Fruit fly (Drosophila melanogaster) whole organism, embryonic: ENCODE results near the gene CG4009.

Experiments
- Abd-B ChIP-seq: fragments of 200-800 bp; sonication (Bioruptor generic); optimal IDR thresholded peaks from 2 replicates; lab custom pipeline; 2018; ENCODE audit warnings: missing biosample characterization, mild to moderate bottlenecking, missing genetic modification characterization, moderate library complexity
- Bdp1 ChIP-seq: fragments of 200-800 bp; sonication (Bioruptor generic); optimal IDR thresholded peaks from 3 replicates; lab custom pipeline; 2016; ENCODE audit warnings: missing biosample characterization, missing genetic modification characterization
- CG1024 ChIP-seq: fragments of 200-800 bp; sonication (Bioruptor generic); IDR thresholded peaks from 2 replicates; pipeline ENCODE4 v1.3.6; 2022; ENCODE audit warnings: missing biosample characterization, missing genetic modification characterization
- CG14710 ChIP-seq: fragments of 200-800 bp; sonication (Bioruptor generic); optimal IDR thresholded peaks from 3 replicates; lab custom pipeline; 2019; ENCODE audit warnings: missing biosample characterization, mild to moderate bottlenecking, missing genetic modification characterization, moderate library complexity
- CG15011 ChIP-seq: fragments of 200-800 bp; sonication (Bioruptor generic); optimal IDR thresholded peaks from 3 replicates; lab custom pipeline; 2018; ENCODE audit warnings: missing biosample characterization, mild to moderate bottlenecking, missing genetic modification characterization
- CG1602 ChIP-seq: fragments of 200-800 bp; sonication (Bioruptor generic); optimal IDR thresholded peaks from 3 replicates; lab custom pipeline; 2016; ENCODE audit warnings: missing biosample characterization, missing genetic modification characterization
- CG16813 ChIP-seq: fragments of 200-800 bp; sonication (Bioruptor generic); IDR thresholded peaks from 3 replicates; pipeline ENCODE4 v1.3.6; 2022; ENCODE audit warnings: missing biosample characterization, missing genetic modification characterization; ENCODE audit not compliant: partially characterized antibody
- CG30020 ChIP-seq: fragments of 200-800 bp; optimal IDR thresholded peaks from 2 replicates; lab custom pipeline; 2019; ENCODE audit warnings: missing biosample characterization, mild to moderate bottlenecking, missing genetic modification characterization, moderate library complexity
- CG31441 ChIP-seq: fragments of 200-800 bp; sonication (Bioruptor generic); IDR thresholded peaks from 2 replicates; pipeline ENCODE4 v1.3.6; 2022; ENCODE audit warnings: missing biosample characterization, missing genetic modification characterization
- CG4820 ChIP-seq: fragments of 200-800 bp; sonication (Bioruptor generic); optimal IDR thresholded peaks from 3 replicates; lab custom pipeline; 2016; ENCODE audit warnings: missing biosample characterization, missing genetic modification characterization
- CG5245 ChIP-seq: fragments of 200-800 bp; sonication (Bioruptor generic); optimal IDR thresholded peaks from 3 replicates; lab custom pipeline; 2016; ENCODE audit warnings: missing biosample characterization, missing genetic modification characterization
- CG6791 ChIP-seq: fragments of 200-800 bp; sonication (Bioruptor generic); IDR thresholded peaks from 3 replicates; pipeline ENCODE4 v1.3.6; 2022; ENCODE audit warnings: missing biosample characterization, missing genetic modification characterization; ENCODE audit not compliant: partially characterized antibody
- CG9817 ChIP-seq: fragments of 200-800 bp; sonication (Bioruptor generic); optimal IDR thresholded peaks from 2 replicates; lab custom pipeline; 2018; ENCODE audit warnings: missing biosample characterization, mild to moderate bottlenecking, missing genetic modification characterization, moderate library complexity
- CG9876 ChIP-seq: fragments of 200-800 bp; sonication (Bioruptor generic); optimal IDR thresholded peaks from 2 replicates; lab custom pipeline; 2016; ENCODE audit warnings: missing biosample characterization, missing genetic modification characterization
- Dbx ChIP-seq: fragments of 200-800 bp; sonication (Bioruptor generic); IDR thresholded peaks from 3 replicates; pipeline ENCODE4 v1.3.6; 2022; ENCODE audit warnings: missing biosample characterization, missing genetic modification characterization
- Ets97D ChIP-seq: fragments of 200-800 bp; sonication (Bioruptor generic); optimal IDR thresholded peaks from 3 replicates; lab custom pipeline; 2016; ENCODE audit warnings: missing biosample characterization, missing genetic modification characterization
- GATAe ChIP-seq: fragments of 200-800 bp; sonication (Bioruptor generic); conservative IDR thresholded peaks from 2 replicates; pipeline ENCODE4 v1.3.6; 2022; ENCODE audit warnings: missing biosample characterization, missing genetic modification characterization
- HmgZ ChIP-seq: fragments of 200-800 bp; sonication (Bioruptor generic); optimal IDR thresholded peaks from 2 replicates; lab custom pipeline; 2018; ENCODE audit warnings: missing biosample characterization, mild to moderate bottlenecking, missing genetic modification characterization
- Max ChIP-seq: fragments of 200-800 bp; sonication (Bioruptor generic); optimal IDR thresholded peaks from 2 replicates; lab custom pipeline; 2016; ENCODE audit warnings: missing biosample characterization, mild to moderate bottlenecking, missing genetic modification characterization
- Meics ChIP-seq: fragments of 200-800 bp; sonication (Bioruptor generic); optimal IDR thresholded peaks from 2 replicates; lab custom pipeline; 2017; ENCODE audit warnings: missing biosample characterization, mild to moderate bottlenecking, missing genetic modification characterization
- NC2α ChIP-seq: fragments of 200-800 bp; sonication (Bioruptor generic); optimal IDR thresholded peaks from 2 replicates; lab custom pipeline; 2016; ENCODE audit warnings: missing biosample characterization, missing genetic modification characterization
- NFAT ChIP-seq: fragments of 200-800 bp; sonication (Bioruptor generic); IDR thresholded peaks from 2 replicates; pipeline ENCODE4 v1.3.6; 2022; ENCODE audit warnings: missing biosample characterization, missing genetic modification characterization
- Tbp ChIP-seq: fragments of >200 bp; optimal IDR thresholded peaks from 2 replicates; lab custom pipeline; 2018; ENCODE audit warnings: missing biosample characterization, missing genetic modification characterization
- Xrp1 ChIP-seq: fragments of 200-800 bp; sonication (Bioruptor generic); IDR thresholded peaks from 2 replicates; pipeline ENCODE4 v1.3.6; 2022; ENCODE audit warnings: missing biosample characterization, missing genetic modification characterization
- YL-1 ChIP-seq: fragments of 200-800 bp; sonication (Bioruptor generic); optimal IDR thresholded peaks from 3 replicates; lab custom pipeline; 2017; ENCODE audit warnings: missing biosample characterization, mild to moderate bottlenecking, missing genetic modification characterization
- ac ChIP-seq: fragments of 200-800 bp; sonication (Bioruptor generic); optimal IDR thresholded peaks from 3 replicates; lab custom pipeline; 2017; ENCODE audit warnings: missing biosample characterization, mild to moderate bottlenecking, missing genetic modification characterization
- crp ChIP-seq, 2 experiments: fragments of 200-800 bp; sonication (Bioruptor generic); optimal IDR thresholded peaks; 2 replicates in 1 of 2; 3 replicates in 1 of 2; lab custom pipeline; 2017; ENCODE audit warnings: missing biosample characterization in 2 of 2, missing genetic modification characterization in 2 of 2, mild to moderate bottlenecking in 1 of 2, moderate library complexity in 1 of 2
- dati ChIP-seq: fragments of 200-800 bp; sonication (Bioruptor generic); IDR thresholded peaks from 2 replicates; pipeline ENCODE4 v1.3.6; 2022; ENCODE audit warnings: missing biosample characterization, missing genetic modification characterization
- dimm ChIP-seq: fragments of 200-800 bp; sonication (Bioruptor generic); IDR thresholded peaks from 2 replicates; pipeline ENCODE4 v1.3.6; 2022; ENCODE audit warnings: missing biosample characterization, missing genetic modification characterization
- ems ChIP-seq: fragments of 200-800 bp; sonication (Bioruptor generic); optimal IDR thresholded peaks from 3 replicates; lab custom pipeline; 2016; ENCODE audit warnings: missing biosample characterization, missing genetic modification characterization
- gce ChIP-seq: fragments of 200-800 bp; sonication (Bioruptor generic); IDR thresholded peaks from 3 replicates; pipeline ENCODE4 v1.3.6; 2022; ENCODE audit warnings: missing biosample characterization, missing genetic modification characterization
- gsb ChIP-seq: fragments of 200-800 bp; sonication (Bioruptor generic); IDR thresholded peaks from 2 replicates; pipeline ENCODE4 v1.3.6; 2022; ENCODE audit warnings: missing biosample characterization, missing genetic modification characterization
- ham ChIP-seq: fragments of 200-800 bp; sonication (Bioruptor generic); IDR thresholded peaks from 2 replicates; pipeline ENCODE4 v1.3.6; 2022; ENCODE audit warnings: missing biosample characterization, missing genetic modification characterization
- ind ChIP-seq: fragments of 200-800 bp; sonication (Bioruptor generic); optimal IDR thresholded peaks from 3 replicates; lab custom pipeline; 2016; ENCODE audit warnings: missing biosample characterization, missing genetic modification characterization
- lola ChIP-seq, 3 experiments: fragments of >200 bp in 2 of 3; fragments of 200-800 bp in 1 of 3; sonication (Bioruptor generic) in 1 of 3; optimal IDR thresholded peaks; 2 replicates each; lab custom pipeline; 2017 to 2019; ENCODE audit warnings: missing biosample characterization in 3 of 3, missing genetic modification characterization in 3 of 3, mild to moderate bottlenecking in 1 of 3, moderate library complexity in 1 of 3
- lov ChIP-seq, 2 experiments: fragments of 200-800 bp in 1 of 2; fragments of >200 bp in 1 of 2; sonication (Bioruptor generic) in 1 of 2; IDR thresholded peaks in 1 of 2; optimal IDR thresholded peaks in 1 of 2; 2 replicates in 1 of 2; 3 replicates in 1 of 2; pipeline versions ENCODE4 v1.3.6 to Lab custom; 2017 to 2022; ENCODE audit warnings: missing biosample characterization in 1 of 2, missing genetic modification characterization in 1 of 2
- org-1 ChIP-seq: fragments of 200-800 bp; sonication (Bioruptor generic); optimal IDR thresholded peaks from 2 replicates; lab custom pipeline; 2017; ENCODE audit warnings: missing biosample characterization, missing genetic modification characterization
- p53 ChIP-seq: fragments of 200-800 bp; sonication (Bioruptor generic); optimal IDR thresholded peaks from 2 replicates; lab custom pipeline; 2016; ENCODE audit warnings: missing biosample characterization, missing genetic modification characterization
- pb ChIP-seq: fragments of 200-800 bp; sonication (Bioruptor generic); optimal IDR thresholded peaks from 3 replicates; lab custom pipeline; 2016; ENCODE audit warnings: missing biosample characterization, missing genetic modification characterization
- pfk ChIP-seq: fragments of 200-800 bp; sonication (Bioruptor generic); optimal IDR thresholded peaks from 2 replicates; lab custom pipeline; 2018; ENCODE audit warnings: missing biosample characterization, mild to moderate bottlenecking, missing genetic modification characterization, moderate library complexity
- psq ChIP-seq: fragments of 200-800 bp; sonication (Bioruptor generic); optimal IDR thresholded peaks from 2 replicates; lab custom pipeline; 2017; ENCODE audit warnings: missing biosample characterization, missing genetic modification characterization
- seq ChIP-seq: fragments of 200-800 bp; sonication (Bioruptor generic); IDR thresholded peaks from 2 replicates; pipeline ENCODE4 v1.3.6; 2022; ENCODE audit warnings: missing biosample characterization, missing genetic modification characterization
- shn ChIP-seq: fragments of 200-800 bp; sonication (Bioruptor generic); optimal IDR thresholded peaks from 3 replicates; lab custom pipeline; 2016; ENCODE audit warnings: missing biosample characterization, missing genetic modification characterization
- sisA ChIP-seq: fragments of 200-800 bp; sonication (Bioruptor generic); IDR thresholded peaks from 2 replicates; pipeline ENCODE4 v1.3.6; 2022; ENCODE audit warnings: missing biosample characterization, missing genetic modification characterization
- tin ChIP-seq: fragments of 200-800 bp; sonication (Bioruptor generic); optimal IDR thresholded peaks from 3 replicates; lab custom pipeline; 2016; ENCODE audit warnings: missing biosample characterization, missing genetic modification characterization
- tio ChIP-seq: fragments of 200-800 bp; sonication (Bioruptor generic); optimal IDR thresholded peaks from 2 replicates; lab custom pipeline; 2017; ENCODE audit warnings: missing biosample characterization, missing genetic modification characterization, inconsistent platforms
- toy ChIP-seq: fragments of 200-800 bp; sonication (Bioruptor generic); IDR thresholded peaks from 2 replicates; pipeline ENCODE4 v1.3.6; 2022; ENCODE audit warnings: missing biosample characterization, missing genetic modification characterization
- usp ChIP-seq: fragments of >200 bp; optimal IDR thresholded peaks from 2 replicates; lab custom pipeline; 2017; ENCODE audit warnings: missing biosample characterization, missing genetic modification characterization
- z ChIP-seq: fragments of 200-800 bp; sonication (Bioruptor generic); IDR thresholded peaks from 3 replicates; pipeline ENCODE4 v1.3.6; 2022; ENCODE audit warnings: missing biosample characterization, missing genetic modification characterization

Gene CG4009

DNA sequence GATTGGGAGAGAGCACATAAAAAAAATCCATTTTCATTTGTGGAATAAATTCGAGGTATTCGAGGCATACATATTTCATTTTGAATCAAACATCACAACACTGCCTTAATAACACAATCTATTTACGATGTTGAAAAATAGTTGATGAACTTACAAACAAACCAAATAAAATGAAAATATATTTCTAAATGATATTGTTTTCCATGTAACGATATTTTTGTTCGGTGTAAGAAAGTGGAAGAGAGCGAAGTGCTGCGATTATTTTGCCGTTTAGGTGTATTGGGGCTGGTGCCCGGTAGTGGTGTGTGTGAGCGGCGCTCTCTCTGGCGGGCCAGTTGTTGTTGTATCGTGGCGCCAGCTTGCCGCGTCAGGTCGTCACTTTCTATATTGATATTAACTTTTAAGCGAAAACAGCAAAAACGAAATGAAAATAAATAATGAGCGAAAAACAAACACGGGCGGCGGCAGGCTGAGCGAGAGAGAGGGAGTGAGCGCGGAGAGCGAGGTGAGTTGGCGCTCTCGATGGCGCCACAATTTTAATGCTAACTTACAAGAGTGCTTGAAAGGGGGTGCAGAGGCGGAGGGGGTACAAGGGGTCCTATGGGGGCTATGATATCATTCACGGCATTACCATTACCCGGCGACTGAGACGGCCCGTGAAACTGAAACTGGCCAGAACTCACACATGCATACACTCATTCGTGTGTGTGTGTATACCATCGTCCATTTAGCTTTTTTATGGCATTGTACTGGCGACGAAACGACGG is 29.4 kb upstream of the CG4009 start (continued):
- no peak for TF ChIP-seq ac (GFP tag; lab: Kevin White, UChicago)
- peak; percentile 72 for TF ChIP-seq pb
- TF ChIP-seq sisA = peak; percentile 88
- no peak for TF ChIP-seq Tbp
- TF ChIP-seq ind (GFP tag; lab: Kevin White, UChicago) = peak; percentile 94
- TF ChIP-seq Max = peak; percentile 89
- no peak; the same call in none of the 2 replicates for TF ChIP-seq CG1024 (GFP tag; lab: Robert Waterston, UW)
- peak; percentile 86 for TF ChIP-seq tin
- peak; percentile 80 for TF ChIP-seq dati (GFP tag; lab: Robert Waterston, UW)
- 0 out of 3 replicates have a peak, but pooled peaks have one; percentile 54 for TF ChIP-seq z (GFP tag; lab: Robert Waterston, UW)
- peak; percentile 73 for TF ChIP-seq CG9876 (GFP tag; lab: Kevin White, UChicago)
- peak; percentile 71 for TF ChIP-seq GATAe (GFP tag; lab: Robert Waterston, UW)
- peak; percentile 79 for TF ChIP-seq psq (GFP tag; lab: Kevin White, UChicago)
- TF ChIP-seq gce (GFP tag; lab: Robert Waterston, UW) = peak; percentile 40; the same call in 1 of the 3 replicates
- peak; percentile 88 for TF ChIP-seq tio (GFP tag; lab: Kevin White, UChicago)
- TF ChIP-seq Xrp1 (GFP tag; lab: Robert Waterston, UW) = peak; percentile 91
- peak in 1 of 2 experiments; percentile 54 for TF ChIP-seq crp (GFP tag; optimal IDR thresholded peaks at IDR 0.05; lab: Kevin White, UChicago)
- peak; percentile 80 for TF ChIP-seq NFAT
- peak; percentile 86 for TF ChIP-seq CG5245
- peak; percentile 73 for TF ChIP-seq Dbx (GFP tag; lab: Robert Waterston, UW)
- peak; percentile 95 for TF ChIP-seq CG31441 (GFP tag; lab: Robert Waterston, UW)
- TF ChIP-seq usp (GFP tag; lab: Kevin White, UChicago) = no peak
- peak; percentile 65 for TF ChIP-seq CG30020
- TF ChIP-seq CG9817 (tag; lab: Kevin White, UChicago) = peak; percentile 86
- TF ChIP-seq CG6791 (GFP tag; lab: Robert Waterston, UW) = no peak
- TF ChIP-seq seq = peak; percentile 81
- TF ChIP-seq CG14710 (tag; lab: Kevin White, UChicago) = peak; percentile 91
- peak; percentile 79 for TF ChIP-seq Bdp1 (GFP tag; lab: Kevin White, UChicago)
- TF ChIP-seq HmgZ (tag; lab: Kevin White, UChicago) = peak; percentile 91
- peak; percentile 68 for TF ChIP-seq Ets97D (GFP tag; lab: Kevin White, UChicago)
- TF ChIP-seq org-1 (GFP tag; lab: Kevin White, UChicago) = peak; percentile 96
- TF ChIP-seq gsb (GFP tag; lab: Robert Waterston, UW) = peak; percentile 73
- TF ChIP-seq CG16813 (GFP tag; lab: Robert Waterston, UW) = 0 out of 3 replicates have a peak, but pooled peaks have one; percentile 12
- TF ChIP-seq YL-1 (GFP tag; lab: Kevin White, UChicago) = peak; percentile 68
- peak; percentile 70 for TF ChIP-seq pfk (GFP tag; lab: Kevin White, UChicago)
- peak; percentile 89 for TF ChIP-seq ems (GFP tag; lab: Kevin White, UChicago)
- TF ChIP-seq CG1602 = peak; percentile 89
- TF ChIP-seq ham (GFP tag; lab: Robert Waterston, UW) = no peak
- peak; percentile 86 for TF ChIP-seq shn (GFP tag; lab: Kevin White, UChicago)
- TF ChIP-seq Meics (GFP tag; lab: Kevin White, UChicago) = peak; percentile 94
- TF ChIP-seq CG4820 (GFP tag; lab: Kevin White, UChicago) = peak; percentile 88
- TF ChIP-seq CG15011 = peak; percentile 88
- peak; percentile 83 for TF ChIP-seq Abd-B (GFP tag; lab: Kevin White, UChicago)
- peak; percentile 41; the same call in 1 of the 2 replicates for TF ChIP-seq dimm (GFP tag; lab: Robert Waterston, UW)
- TF ChIP-seq toy (GFP tag; lab: Robert Waterston, UW) = peak; percentile 67; the same call in 1 of the 2 replicates
- no peak for TF ChIP-seq p53 (GFP tag; lab: Kevin White, UChicago)
- TF ChIP-seq lov (optimal IDR thresholded peaks at IDR 0.05; lab: Kevin White, UChicago) = no peak
- TF ChIP-seq lov (GFP tag; IDR thresholded peaks at IDR 0.05; lab: Robert Waterston, UW) = peak; percentile 66
- peak; percentile 70 for TF ChIP-seq NC2α (GFP tag; lab: Kevin White, UChicago)
- peak in 1 of 3 experiments; percentile 86 for TF ChIP-seq lola (GFP tag; optimal IDR thresholded peaks at IDR 0.05; lab: Kevin White, UChicago)
